Worm (Caenorhabditis elegans) whole organism, young adult: ENCODE results near the gene C14A4.9.
A peak's percentile ranks its signal among the peaks of the same experiment; 100 is the strongest.

Experiments
- B0261.1 ChIP-seq: sonication (generic microtip); optimal IDR thresholded peaks from 2 replicates; lab custom pipeline; 2016; ENCODE audit warnings: mild to moderate bottlenecking, missing genetic modification characterization, moderate library complexity, missing compliant biosample characterization
- D2030.7 ChIP-seq: fragments of 200-800 bp; sonication (Bioruptor generic); IDR thresholded peaks from 2 replicates; pipeline ENCODE4 v1.3.6; 2022; ENCODE audit warnings: missing genetic modification reagents, missing genetic modification characterization, missing compliant biosample characterization
- F10E7.11 ChIP-seq: sonication (generic microtip); optimal IDR thresholded peaks from 2 replicates; lab custom pipeline; 2017; ENCODE audit warnings: mild to moderate bottlenecking, missing genetic modification characterization, moderate library complexity, missing compliant biosample characterization
- F37B4.10 ChIP-seq: fragments of 200-800 bp; sonication (Bioruptor generic); IDR thresholded peaks from 2 replicates; pipeline ENCODE4 v1.3.6; 2022; ENCODE audit warnings: missing genetic modification characterization, missing compliant biosample characterization
- F49E8.2 ChIP-seq: sonication (generic microtip); optimal IDR thresholded peaks from 3 replicates; lab custom pipeline; 2017; ENCODE audit warnings: missing genetic modification characterization, mild to moderate bottlenecking, missing compliant biosample characterization, antibody characterized with exemption, moderate library complexity; ENCODE audit not compliant: insufficient read depth
- F55B11.4 ChIP-seq: sonication (generic microtip); optimal IDR thresholded peaks from 2 replicates; lab custom pipeline; 2016; ENCODE audit warnings: missing compliant biosample characterization, missing genetic modification characterization, borderline replicate concordance; ENCODE audit not compliant: insufficient read depth
- K11D2.4 ChIP-seq: fragments of 200-800 bp; sonication (Bioruptor generic); IDR thresholded peaks from 2 replicates; pipeline ENCODE4 v1.3.6; 2022; ENCODE audit warnings: missing genetic modification reagents, missing genetic modification characterization, missing compliant biosample characterization
- T07F8.4 ChIP-seq: sonication (generic microtip); optimal IDR thresholded peaks from 2 replicates; lab custom pipeline; 2016; ENCODE audit warnings: mild to moderate bottlenecking, missing genetic modification characterization, moderate library complexity, missing compliant biosample characterization
- Y53F4B.3 ChIP-seq: fragments of 200-800 bp; sonication (Bioruptor generic); IDR thresholded peaks from 2 replicates; pipeline ENCODE4 v1.3.6; 2022; ENCODE audit warnings: missing genetic modification reagents, missing genetic modification characterization, missing compliant biosample characterization
- Y79H2A.3 ChIP-seq: fragments of 200-800 bp; sonication (Bioruptor generic); conservative IDR thresholded peaks from 2 replicates; pipeline ENCODE4 v1.3.6; 2022; ENCODE audit warnings: missing genetic modification reagents, missing genetic modification characterization, missing compliant biosample characterization
- Y95B8A.8 ChIP-seq: fragments of 200-800 bp; sonication (Bioruptor generic); IDR thresholded peaks from 2 replicates; pipeline ENCODE4 v1.3.6; 2022; ENCODE audit warnings: missing genetic modification reagents, missing genetic modification characterization, missing compliant biosample characterization
- ama-1 ChIP-seq, 3 experiments: fragments of 150-350 bp in 1 of 3; sonication (generic microtip) in 2 of 3; optimal IDR thresholded peaks; 2 replicates each; lab custom pipeline; 2014 to 2018; ENCODE audit warnings: missing biosample characterization in 2 of 3, missing genetic modification characterization in 2 of 3, missing genetic modification reagents in 2 of 3
- attf-6 ChIP-seq: fragments of 200-800 bp; sonication (Bioruptor generic); IDR thresholded peaks from 2 replicates; pipeline ENCODE4 v1.3.6; 2022; ENCODE audit warnings: missing genetic modification reagents, missing genetic modification characterization, missing compliant biosample characterization
- ccch-3 ChIP-seq: fragments of 200-800 bp; sonication (Bioruptor generic); optimal IDR thresholded peaks from 2 replicates; lab custom pipeline; 2018; ENCODE audit warnings: mild to moderate bottlenecking, missing genetic modification characterization, missing compliant biosample characterization
- cebp-1 ChIP-seq, 2 experiments: fragments of 200-800 bp in 1 of 2; sonication (Bioruptor generic) in 1 of 2; sonication (generic microtip) in 1 of 2; IDR thresholded peaks in 1 of 2; optimal IDR thresholded peaks in 1 of 2; 2 replicates each; pipeline versions ENCODE4 v1.3.6 to Lab custom; 2017 to 2022; ENCODE audit warnings: missing compliant biosample characterization in 2 of 2, missing genetic modification characterization in 2 of 2, mild to moderate bottlenecking in 1 of 2, missing genetic modification reagents in 1 of 2, moderate library complexity in 1 of 2
- ceh-100 ChIP-seq: fragments of 200-800 bp; sonication (Bioruptor generic); IDR thresholded peaks from 2 replicates; pipeline ENCODE4 v1.3.6; 2022; ENCODE audit warnings: missing genetic modification reagents, missing genetic modification characterization, missing compliant biosample characterization
- ceh-40 ChIP-seq: fragments of 200-800 bp; sonication (Bioruptor generic); IDR thresholded peaks from 2 replicates; pipeline ENCODE4 v1.3.6; 2022; ENCODE audit warnings: missing genetic modification characterization, missing compliant biosample characterization
- ceh-91 ChIP-seq: fragments of 200-800 bp; sonication (Bioruptor generic); IDR thresholded peaks from 2 replicates; pipeline ENCODE4 v1.3.6; 2022; ENCODE audit warnings: missing genetic modification reagents, missing genetic modification characterization, missing compliant biosample characterization
- chd-7 ChIP-seq: sonication (generic microtip); optimal IDR thresholded peaks from 2 replicates; lab custom pipeline; 2016; ENCODE audit warnings: mild to moderate bottlenecking, missing genetic modification characterization, moderate library complexity, missing compliant biosample characterization
- egl-44 ChIP-seq: fragments of 200-800 bp; sonication (Bioruptor generic); IDR thresholded peaks from 2 replicates; pipeline ENCODE4 v1.3.6; 2022; ENCODE audit warnings: missing genetic modification reagents, missing genetic modification characterization, missing compliant biosample characterization
- ets-4 ChIP-seq: fragments of 200-800 bp; sonication (Bioruptor generic); optimal IDR thresholded peaks from 2 replicates; lab custom pipeline; 2018; ENCODE audit warnings: mild to moderate bottlenecking, missing genetic modification characterization, missing compliant biosample characterization
- hmg-1.2 ChIP-seq: fragments of 200-800 bp; sonication (Bioruptor generic); IDR thresholded peaks from 2 replicates; pipeline ENCODE4 v1.3.6; 2022; ENCODE audit warnings: missing genetic modification reagents, missing genetic modification characterization, missing compliant biosample characterization
- hrde-1 ChIP-seq: sonication (generic microtip); optimal IDR thresholded peaks from 2 replicates; lab custom pipeline; 2016; ENCODE audit warnings: missing genetic modification characterization, mild to moderate bottlenecking, missing compliant biosample characterization, moderate library complexity, missing genotype, missing genetic modification reagents, borderline replicate concordance
- lin-26 ChIP-seq: fragments of 200-800 bp; sonication (Bioruptor generic); IDR thresholded peaks from 2 replicates; pipeline ENCODE4 v1.3.6; 2022; ENCODE audit warnings: missing genetic modification reagents, missing genetic modification characterization, missing compliant biosample characterization
- lin-35 ChIP-seq, 3 experiments: fragments of 150-350 bp in 2 of 3; sonication (generic microtip) in 1 of 3; optimal IDR thresholded peaks; 2 replicates each; lab custom pipeline; 2014 to 2018; ENCODE audit warnings: missing biosample characterization in 3 of 3, missing genetic modification characterization in 3 of 3, missing genetic modification reagents in 3 of 3
- madf-8 ChIP-seq: fragments of 200-800 bp; sonication (Bioruptor generic); conservative IDR thresholded peaks from 2 replicates; pipeline ENCODE4 v1.3.6; 2022; ENCODE audit warnings: missing genetic modification reagents, missing genetic modification characterization, missing compliant biosample characterization
- mel-28 ChIP-seq: sonication (generic microtip); optimal IDR thresholded peaks from 2 replicates; lab custom pipeline; 2016; ENCODE audit warnings: borderline replicate concordance, mild to moderate bottlenecking, missing genetic modification characterization, missing compliant biosample characterization
- mes-4 ChIP-seq: sonication (generic microtip); optimal IDR thresholded peaks from 2 replicates; lab custom pipeline; 2016; ENCODE audit warnings: missing genotype, missing genetic modification characterization, missing compliant biosample characterization
- nfyb-1 ChIP-seq: fragments of 200-800 bp; sonication (Bioruptor generic); IDR thresholded peaks from 2 replicates; pipeline ENCODE4 v1.3.6; 2022; ENCODE audit warnings: missing genetic modification reagents, missing genetic modification characterization, missing compliant biosample characterization
- nhr-120 ChIP-seq: fragments of 200-800 bp; sonication (Bioruptor generic); IDR thresholded peaks from 2 replicates; pipeline ENCODE4 v1.3.6; 2022; ENCODE audit warnings: missing genetic modification characterization, missing compliant biosample characterization
- nhr-179 ChIP-seq: sonication (generic microtip); optimal IDR thresholded peaks from 2 replicates; lab custom pipeline; 2016; ENCODE audit warnings: mild to moderate bottlenecking, missing genetic modification characterization, missing compliant biosample characterization
- pbrm-1 ChIP-seq: fragments of 200-800 bp; sonication (Bioruptor generic); IDR thresholded peaks from 2 replicates; pipeline ENCODE4 v1.3.6; 2022; ENCODE audit warnings: missing genetic modification reagents, missing genetic modification characterization, missing compliant biosample characterization
- pha-4 ChIP-seq: fragments of 150-350 bp; sonication (generic microtip); optimal IDR thresholded peaks from 2 replicates; lab custom pipeline; 2014; ENCODE audit warnings: missing biosample characterization, missing genetic modification reagents, missing genetic modification characterization
- rec-8 ChIP-seq, 2 experiments: sonication (generic microtip); optimal IDR thresholded peaks; 2 replicates each; lab custom pipeline; 2016; ENCODE audit warnings: mild to moderate bottlenecking in 2 of 2, missing genetic modification characterization in 2 of 2, missing genetic modification reagents in 2 of 2, missing genotype in 2 of 2, missing biosample characterization in 1 of 2, missing compliant biosample characterization in 1 of 2, moderate library complexity in 1 of 2
- sdz-38 ChIP-seq: sonication (generic microtip); optimal IDR thresholded peaks from 2 replicates; lab custom pipeline; 2016; ENCODE audit warnings: missing genotype, missing genetic modification characterization, missing compliant biosample characterization
- snpc-1.3 ChIP-seq: sonication (generic microtip); optimal IDR thresholded peaks from 2 replicates; lab custom pipeline; 2017; ENCODE audit warnings: missing genetic modification characterization, mild to moderate bottlenecking, missing compliant biosample characterization, antibody characterized with exemption, moderate library complexity, missing genotype, missing genetic modification reagents; ENCODE audit not compliant: insufficient read depth
- snpc-3.4 ChIP-seq: sonication (generic microtip); optimal IDR thresholded peaks from 2 replicates; lab custom pipeline; 2017; ENCODE audit warnings: missing genetic modification characterization, mild to moderate bottlenecking, missing compliant biosample characterization, antibody characterized with exemption, moderate library complexity, missing genotype, missing genetic modification reagents
- snpc-4 ChIP-seq, 5 experiments: fragments of 150-350 bp in 1 of 5; sonication (generic microtip) in 4 of 5; optimal IDR thresholded peaks; 2 replicates each; lab custom pipeline; 2014 to 2018; ENCODE audit warnings: missing genetic modification characterization in 5 of 5, missing biosample characterization in 3 of 5, antibody characterized with exemption in 2 of 5, mild to moderate bottlenecking in 2 of 5, missing compliant biosample characterization in 2 of 5, missing genotype in 2 of 5, moderate library complexity in 2 of 5, missing genetic modification reagents in 1 of 5
- somi-1 ChIP-seq: fragments of 200-800 bp; sonication (Bioruptor generic); optimal IDR thresholded peaks from 2 replicates; lab custom pipeline; 2018; ENCODE audit warnings: mild to moderate bottlenecking, missing genetic modification characterization, missing compliant biosample characterization
- unc-130 ChIP-seq: sonication (generic microtip); optimal IDR thresholded peaks from 2 replicates; lab custom pipeline; 2016; ENCODE audit warnings: missing genetic modification reagents, missing genetic modification characterization, missing compliant biosample characterization
- unc-62 ChIP-seq: fragments of 150-350 bp; optimal IDR thresholded peaks from 2 replicates; lab custom pipeline; 2014; ENCODE audit warnings: missing biosample characterization, missing genetic modification reagents, missing genetic modification characterization
- zfh-2 ChIP-seq: fragments of 200-800 bp; sonication (Bioruptor generic); conservative IDR thresholded peaks from 2 replicates; pipeline ENCODE4 v1.3.6; 2022; ENCODE audit warnings: missing genetic modification reagents, missing genetic modification characterization, missing compliant biosample characterization
- zim-3 ChIP-seq: sonication (generic microtip); optimal IDR thresholded peaks from 2 replicates; lab custom pipeline; 2017; ENCODE audit warnings: mild to moderate bottlenecking, missing genetic modification characterization, moderate library complexity, missing compliant biosample characterization
- ztf-22 ChIP-seq: fragments of 200-800 bp; sonication (Bioruptor generic); optimal IDR thresholded peaks from 2 replicates; lab custom pipeline; 2018; ENCODE audit warnings: mild to moderate bottlenecking, missing genetic modification characterization, moderate library complexity, missing compliant biosample characterization
- ztf-25 ChIP-seq: fragments of 200-800 bp; sonication (Bioruptor generic); IDR thresholded peaks from 2 replicates; pipeline ENCODE4 v1.3.6; 2022; ENCODE audit warnings: missing genetic modification reagents, missing genetic modification characterization, missing compliant biosample characterization

The C14A4.9 gene

DNA sequence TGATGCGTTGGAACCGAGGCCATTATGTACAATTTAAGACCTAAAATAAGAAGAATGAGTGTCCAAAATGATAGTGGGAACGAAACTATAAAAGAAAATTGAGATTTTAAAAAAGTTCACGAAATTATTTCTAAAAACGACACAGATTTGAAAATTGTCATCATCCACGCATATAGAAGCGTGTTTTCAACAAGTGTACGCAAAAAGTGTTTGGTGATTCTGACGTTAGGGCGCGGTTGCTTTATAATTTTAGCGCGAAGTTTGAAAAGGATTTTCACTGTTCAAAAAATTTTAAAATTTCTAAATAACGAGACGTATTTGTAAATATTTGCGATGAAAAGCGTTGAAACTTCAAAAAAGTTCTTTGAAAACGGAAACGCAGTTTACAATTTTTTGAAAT lies 35.8 kb upstream of the C14A4.9 start, which contains the start of gene cdc-48.1 (continued):
- TF ChIP-seq Y95B8A.8 (GFP tag; lab: Robert Waterston, UW) (peak; percentile 100), ztf-22 (GFP tag; lab: Kevin White, UChicago) (peak; percentile 97), unc-62 (GFP tag; lab: Kevin White, UChicago) (peak; percentile 98), lin-35 (GFP tag; optimal IDR thresholded peaks at IDR 0.05; lab: Kevin White, UChicago) (peak; percentile 98 to 100 (median 100)), rec-8 (tag; optimal IDR thresholded peaks at IDR 0.05; lab: Kevin White, UChicago) (peak; percentile 86 to 87), pha-4 (tag; lab: Kevin White, UChicago) (peak; percentile 98), Y53F4B.3 (GFP tag; lab: Robert Waterston, UW) (peak; percentile 94), madf-8 (GFP tag; lab: Robert Waterston, UW) (peak; percentile 94), ceh-40 (GFP tag; lab: Robert Waterston, UW) (peak; percentile 94), somi-1 (peak; percentile 99), F49E8.2 (tag; lab: Kevin White, UChicago) (peak; percentile 99), mel-28 (tag; lab: Kevin White, UChicago) (peak; percentile 82), ama-1 (optimal IDR thresholded peaks at IDR 0.05; lab: Kevin White, UChicago) (no peak), ama-1 (GFP tag; optimal IDR thresholded peaks at IDR 0.05; lab: Kevin White, UChicago) (peak; percentile 76 to 79), zim-3 (peak; percentile 96), ccch-3 (peak; percentile 84), nhr-120 (peak; percentile 92), nfyb-1 (GFP tag; lab: Robert Waterston, UW) (peak; percentile 99), zfh-2 (GFP tag; lab: Robert Waterston, UW) (no peak), Y79H2A.3 (GFP tag; lab: Robert Waterston, UW) (peak; percentile 96), ztf-25 (GFP tag; lab: Robert Waterston, UW) (peak; percentile 94), egl-44 (peak; percentile 98), snpc-3.4 (tag; lab: Kevin White, UChicago) (peak; percentile 99), ets-4 (GFP tag; lab: Kevin White, UChicago) (peak; percentile 97), T07F8.4 (tag; lab: Kevin White, UChicago) (peak; percentile 90), cebp-1 (GFP tag; IDR thresholded peaks at IDR 0.05; lab: Robert Waterston, UW) (peak; percentile 94), cebp-1 (tag; optimal IDR thresholded peaks at IDR 0.05; lab: Kevin White, UChicago) (peak; percentile 98), D2030.7 (GFP tag; lab: Robert Waterston, UW) (peak; percentile 99), F10E7.11 (tag; lab: Kevin White, UChicago) (peak; percentile 87), B0261.1 (tag; lab: Kevin White, UChicago) (peak; percentile 48), sdz-38 (tag; lab: Kevin White, UChicago) (no peak), nhr-179 (no peak), K11D2.4 (peak; percentile 100), F37B4.10 (GFP tag; lab: Robert Waterston, UW) (peak; percentile 98), pbrm-1 (GFP tag; lab: Robert Waterston, UW) (peak; percentile 100), chd-7 (tag; lab: Kevin White, UChicago) (peak; percentile 99), snpc-1.3 (tag; lab: Kevin White, UChicago) (peak; percentile 98), unc-130 (GFP tag; lab: Kevin White, UChicago) (peak; percentile 98), ceh-91 (GFP tag; lab: Robert Waterston, UW) (peak; percentile 99), hrde-1 (tag; lab: Kevin White, UChicago) (peak; percentile 96), ceh-100 (GFP tag; lab: Robert Waterston, UW) (peak; percentile 94), attf-6 (peak; percentile 92), lin-26 (GFP tag; lab: Robert Waterston, UW) (peak; percentile 95), hmg-1.2 (GFP tag; lab: Robert Waterston, UW) (peak; percentile 94), snpc-4 (GFP tag; optimal IDR thresholded peaks at IDR 0.05; lab: Kevin White, UChicago) (peak; percentile 91), snpc-4 (tag; optimal IDR thresholded peaks at IDR 0.05; lab: Kevin White, UChicago) (peak; percentile 92 to 95 (median 93)), mes-4 (tag; lab: Kevin White, UChicago) (peak; percentile 86), F55B11.4 (no peak)
